Fruit fly (Drosophila melanogaster) S2 (cell line): ENCODE results near the gene Art1.

Source experiments
- CG8478 ChIP-seq: fragments of >200 bp; optimal IDR thresholded peaks from 2 replicates; lab custom pipeline; 2018
- CTCF ChIP-seq, 2 experiments: fragments of >200 bp; optimal IDR thresholded peaks; 2 replicates each; lab custom pipeline; 2018

DNA sequence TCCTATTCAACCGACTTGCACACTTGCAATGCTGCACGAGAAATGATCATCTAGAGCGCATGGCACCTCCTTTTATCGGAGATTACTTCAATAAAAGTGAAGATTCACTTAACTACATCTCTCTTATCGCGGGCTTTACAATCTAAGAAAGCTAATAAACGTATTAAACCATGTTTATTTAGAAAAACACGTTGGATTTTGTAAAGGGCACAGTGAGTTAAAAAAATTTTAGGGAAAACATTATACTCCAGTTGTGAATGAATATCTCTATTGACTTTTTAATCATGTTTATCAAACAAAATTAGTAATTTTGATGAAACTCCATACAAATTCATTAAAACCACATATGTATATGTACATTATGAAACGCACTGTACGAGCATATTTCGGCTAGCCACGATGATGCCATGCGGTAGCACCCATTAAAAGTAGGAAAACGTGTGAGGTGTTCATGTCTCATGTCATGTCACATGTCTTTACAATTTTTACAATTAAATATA, 28.6 kb downstream of the Art1 start, which contains the start of gene CG31272:
- TF ChIP-seq CTCF (optimal IDR thresholded peaks at IDR 0.05; lab: Kevin White, UChicago) (no peak), CG8478 (no peak)
